Fruit fly (Drosophila melanogaster): ENCODE results near the gene CG13005.

dm6 chrX:16791920-16792829, 11.3 kb upstream of the CG13005 start, which contains the start of gene CG4768:
- TF ChIP-seq CG8478 (optimal IDR thresholded peaks at IDR 0.05) (no peak), CTCF (optimal IDR thresholded peaks at IDR 0.05) (no peak)
